Worm (Caenorhabditis elegans) whole organism, L3 larva: Measurements from ENCODE around the gene F10C1.3.

ENCODE experiments used
- aly-2 ChIP-seq: fragments of 150-350 bp; optimal IDR thresholded peaks from 2 replicates; lab custom pipeline; 2014; ENCODE audit warnings: missing biosample characterization, missing genetic modification characterization
- ama-1 ChIP-seq: fragments of 150-350 bp; optimal IDR thresholded peaks from 2 replicates; lab custom pipeline; 2018
- ceh-9 ChIP-seq: sonication (generic microtip); optimal IDR thresholded peaks from 2 replicates; lab custom pipeline; 2018; ENCODE audit warnings: missing biosample characterization, missing genetic modification characterization
- fkh-10 ChIP-seq: sonication (generic microtip); optimal IDR thresholded peaks from 2 replicates; lab custom pipeline; 2017; ENCODE audit warnings: missing biosample characterization, missing genetic modification reagents, missing genetic modification characterization
- unc-62 ChIP-seq: fragments of 150-350 bp; sonication (generic microtip); optimal IDR thresholded peaks from 4 replicates; lab custom pipeline; 2014; ENCODE audit warnings: missing biosample characterization, missing genetic modification reagents, missing genetic modification characterization
- ztf-11 ChIP-seq: fragments of 150-350 bp; optimal IDR thresholded peaks from 2 replicates; lab custom pipeline; 2014; ENCODE audit warnings: missing biosample characterization, missing genetic modification characterization

DNA sequence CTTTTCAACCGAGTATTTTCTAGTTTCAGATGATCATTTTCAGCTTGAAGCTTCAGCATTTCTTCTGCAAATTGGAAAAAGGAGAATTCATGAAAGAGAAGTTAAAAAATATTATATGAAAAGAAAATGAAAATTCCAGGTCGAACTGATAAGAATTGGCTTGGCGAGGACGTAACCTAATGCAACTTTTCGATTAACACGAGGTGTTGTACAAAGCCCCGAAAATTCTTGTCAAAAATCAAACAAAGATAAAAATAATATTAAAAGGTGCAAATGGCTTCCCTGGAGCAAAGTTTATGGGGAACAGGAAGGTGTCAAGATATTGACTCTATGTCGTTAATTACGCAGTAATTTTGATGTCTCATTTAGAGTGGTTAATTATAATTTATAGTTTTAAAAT is 13.2 kb downstream of the F10C1.3 start:
- no peak for TF ChIP-seq ama-1 (lab: Kevin White, UChicago)
- no peak for TF ChIP-seq ztf-11
- no peak for TF ChIP-seq aly-2 (tag; lab: Kevin White, UChicago)
- TF ChIP-seq fkh-10 (GFP tag; lab: Kevin White, UChicago), result no peak
- no peak for TF ChIP-seq unc-62
- no peak for TF ChIP-seq ceh-9
